Worm (Caenorhabditis elegans) whole organism, midembryonic: Measurements from ENCODE around the gene C32D5.10.

ENCODE experiments used
- T22C8.4 ChIP-seq: fragments of 200-800 bp; sonication (Bioruptor generic); IDR thresholded peaks from 2 replicates; pipeline ENCODE4 v1.3.6; 2022; ENCODE audit warnings: missing genetic modification characterization, missing compliant biosample characterization
- cog-1 ChIP-seq: sonication (generic microtip); optimal IDR thresholded peaks from 2 replicates; lab custom pipeline; 2016; ENCODE audit warnings: missing genetic modification characterization, missing compliant biosample characterization
- flt-1 ChIP-seq: fragments of 200-800 bp; sonication (Bioruptor generic); IDR thresholded peaks from 2 replicates; pipeline ENCODE4 v1.3.6; 2022; ENCODE audit warnings: missing genetic modification characterization, missing compliant biosample characterization
- klf-2 ChIP-seq: fragments of 200-800 bp; sonication (Bioruptor generic); conservative IDR thresholded peaks from 2 replicates; pipeline ENCODE4 v1.3.6; 2022; ENCODE audit warnings: missing genetic modification reagents, missing genetic modification characterization, missing compliant biosample characterization
- med-1 ChIP-seq: sonication (generic microtip); optimal IDR thresholded peaks from 2 replicates; lab custom pipeline; 2017; ENCODE audit warnings: missing genetic modification characterization, mild to moderate bottlenecking, missing compliant biosample characterization, antibody characterized with exemption, missing genetic modification reagents; ENCODE audit not compliant: insufficient read depth
- ref-1 ChIP-seq: fragments of 200-800 bp; sonication (Bioruptor generic); conservative IDR thresholded peaks from 2 replicates; pipeline ENCODE4 v1.3.6; 2022; ENCODE audit warnings: missing genetic modification reagents, missing genetic modification characterization, missing compliant biosample characterization
- tab-1 ChIP-seq: fragments of 200-800 bp; sonication (Bioruptor generic); IDR thresholded peaks from 2 replicates; pipeline ENCODE4 v1.3.6; 2022; ENCODE audit warnings: missing genetic modification characterization, missing compliant biosample characterization
- ztf-23 ChIP-seq: fragments of 200-800 bp; sonication (Bioruptor generic); IDR thresholded peaks from 2 replicates; pipeline ENCODE4 v1.3.6; 2022; ENCODE audit warnings: missing genetic modification reagents, missing genetic modification characterization, missing compliant biosample characterization
- ztf-29 ChIP-seq: fragments of 200-800 bp; sonication (Bioruptor generic); IDR thresholded peaks from 2 replicates; pipeline ENCODE4 v1.3.6; 2022; ENCODE audit warnings: missing genetic modification reagents, missing genetic modification characterization, missing compliant biosample characterization

The C32D5.10 gene

DNA sequence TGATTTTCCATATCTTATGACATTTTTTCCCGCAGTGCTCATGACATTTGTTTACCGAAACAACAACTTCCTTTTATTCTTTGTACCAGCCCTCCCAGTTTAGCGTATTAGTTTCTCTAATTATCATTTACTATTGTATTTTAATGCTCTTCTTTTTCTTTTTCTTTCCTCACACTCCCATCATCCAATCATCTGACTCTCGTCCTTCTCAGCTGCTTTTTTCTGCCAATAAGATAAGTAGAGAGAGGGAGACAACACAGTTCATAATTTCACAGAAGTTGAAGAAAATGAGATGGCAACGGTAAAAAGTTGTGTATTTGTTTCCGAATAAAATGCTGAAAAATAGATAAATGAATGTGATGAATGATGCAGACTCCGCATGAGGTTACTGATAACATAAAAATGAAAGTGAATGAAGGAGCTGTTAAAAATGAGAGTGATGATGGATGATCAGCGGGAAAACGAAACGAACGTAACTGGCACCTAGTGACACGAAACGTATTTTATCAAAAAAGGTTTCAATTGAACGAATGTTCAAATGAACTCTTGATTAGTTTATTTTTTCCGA is 25.7 kb upstream of the C32D5.10 start:
- TF ChIP-seq ztf-29 (no peak), klf-2 (no peak), cog-1 (tag; lab: Kevin White, UChicago) (no peak), med-1 (GFP tag; lab: Kevin White, UChicago) (no peak), ref-1 (no peak), flt-1 (GFP tag; lab: Robert Waterston, UW) (no peak), tab-1 (GFP tag; lab: Robert Waterston, UW) (no peak), T22C8.4 (GFP tag; lab: Robert Waterston, UW) (no peak)

DNA sequence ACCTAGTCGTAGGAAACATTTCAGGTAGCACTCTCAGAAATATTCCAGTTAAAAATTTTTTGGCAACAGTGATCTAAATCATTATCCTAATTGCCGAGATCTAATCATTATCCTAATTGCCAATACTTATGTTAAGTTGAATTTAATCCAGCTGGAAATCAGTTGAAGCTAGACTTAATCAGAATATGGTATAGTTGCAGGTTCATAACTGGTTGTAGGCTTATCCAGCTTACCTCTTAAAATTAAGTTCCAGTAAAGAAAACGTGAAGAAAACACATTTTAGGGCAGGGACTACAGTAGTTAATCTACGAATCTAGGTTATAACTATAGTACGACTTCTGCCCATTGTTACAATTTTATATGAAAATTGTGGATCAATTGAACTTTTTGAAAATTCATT is 24.9 kb upstream of the C32D5.10 start:
- TF ChIP-seq cog-1 (tag; lab: Kevin White, UChicago) (no peak), klf-2 (no peak), flt-1 (GFP tag; lab: Robert Waterston, UW) (no peak), ref-1 (no peak), T22C8.4 (GFP tag; lab: Robert Waterston, UW) (no peak), tab-1 (GFP tag; lab: Robert Waterston, UW) (no peak), ztf-29 (no peak)

DNA sequence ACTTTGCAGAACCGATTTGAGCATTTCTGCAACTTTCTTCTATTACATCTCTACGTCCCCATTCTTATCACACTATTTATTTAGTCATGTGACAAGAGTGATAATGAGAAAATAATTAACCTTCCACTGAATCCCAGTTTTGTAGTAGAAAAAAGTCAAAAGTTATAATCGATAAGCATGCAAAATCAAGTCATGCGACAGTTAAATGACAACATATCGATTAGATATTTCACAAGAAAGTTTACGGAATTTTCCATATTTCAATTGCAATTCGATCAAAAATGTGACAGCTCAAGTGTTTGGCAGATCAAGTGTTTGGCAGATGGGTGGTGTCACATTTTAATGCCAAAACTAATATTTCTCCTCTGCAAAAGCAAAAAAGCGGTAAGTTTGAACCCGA is 22.9 kb upstream of the C32D5.10 start:
- no peak for TF ChIP-seq cog-1 (tag; lab: Kevin White, UChicago)
- no peak for TF ChIP-seq ztf-23 (GFP tag; lab: Robert Waterston, UW)

DNA sequence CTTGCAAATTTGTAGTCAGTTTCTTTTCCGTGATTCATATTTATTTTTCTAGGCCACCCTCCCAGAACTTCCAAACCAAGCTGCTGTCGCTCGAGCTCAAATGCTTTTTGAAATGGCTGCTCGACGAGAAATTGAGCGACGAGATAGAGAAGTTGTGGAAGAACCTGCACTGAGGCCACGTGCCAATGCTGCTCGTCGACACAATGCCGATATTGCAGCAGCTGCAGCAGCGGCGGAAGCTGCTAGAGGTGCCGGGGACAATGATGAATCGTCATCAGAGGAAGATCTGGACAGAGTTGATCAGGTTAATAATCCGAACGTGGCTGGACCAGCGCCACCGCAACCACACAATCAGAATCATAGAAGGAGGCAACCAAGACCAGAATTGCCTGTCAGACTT is 21.6 kb upstream of the C32D5.10 start:
- no peak for TF ChIP-seq ref-1
- no peak for TF ChIP-seq ztf-23 (GFP tag; lab: Robert Waterston, UW)

DNA sequence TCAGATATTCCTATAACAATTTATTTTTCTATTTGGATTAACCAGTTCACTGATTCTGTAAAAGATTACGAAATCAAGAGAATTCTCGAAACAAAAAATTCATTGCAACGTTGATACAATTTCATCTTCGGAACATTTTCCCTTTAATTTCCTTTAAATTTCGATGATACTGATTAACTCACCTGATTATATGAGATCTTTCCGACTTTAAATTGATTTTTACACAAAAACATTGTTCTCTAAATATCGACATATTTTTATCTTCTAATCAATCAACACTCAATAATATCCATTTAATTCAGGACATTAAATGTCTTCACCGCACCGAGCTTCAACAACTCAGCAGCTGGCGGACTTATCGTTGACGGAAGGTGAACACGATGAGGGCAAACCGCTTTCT is 19.2 kb upstream of the C32D5.10 start, which contains the start of gene lin-23:
TSS of gene lin-23 (plus strand) at position 301 of the 400 bp plus-strand sequence.
- TF ChIP-seq ztf-29 (no peak), klf-2 (no peak), ztf-23 (GFP tag; lab: Robert Waterston, UW) (no peak), flt-1 (GFP tag; lab: Robert Waterston, UW) (no peak)

DNA sequence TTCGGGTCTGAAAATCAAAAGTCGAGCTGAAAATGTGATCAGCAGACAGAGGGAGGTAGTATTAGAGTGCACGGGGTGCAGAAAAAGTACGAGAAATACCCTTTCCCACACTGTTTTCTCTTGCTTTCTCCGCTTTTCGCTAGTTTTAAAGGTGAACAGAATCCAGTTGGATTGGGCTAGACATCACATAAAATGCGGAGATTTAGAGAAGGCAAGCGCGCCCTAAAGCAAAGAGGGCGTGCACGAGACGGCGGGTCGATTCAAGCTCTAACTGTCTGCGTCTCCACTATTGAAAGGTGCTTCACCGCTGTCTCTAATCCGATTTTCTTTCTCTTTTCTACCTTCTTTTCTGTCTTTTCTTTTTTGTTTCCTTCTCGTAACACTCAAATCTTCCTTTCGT is 18.3 kb upstream of the C32D5.10 start:
- TF ChIP-seq T22C8.4 (GFP tag; lab: Robert Waterston, UW) = peak; percentile 59
- peak; percentile 57 for TF ChIP-seq cog-1 (tag; lab: Kevin White, UChicago)
- TF ChIP-seq med-1 (GFP tag; lab: Kevin White, UChicago) = no peak
- no peak for TF ChIP-seq flt-1 (GFP tag; lab: Robert Waterston, UW)

DNA sequence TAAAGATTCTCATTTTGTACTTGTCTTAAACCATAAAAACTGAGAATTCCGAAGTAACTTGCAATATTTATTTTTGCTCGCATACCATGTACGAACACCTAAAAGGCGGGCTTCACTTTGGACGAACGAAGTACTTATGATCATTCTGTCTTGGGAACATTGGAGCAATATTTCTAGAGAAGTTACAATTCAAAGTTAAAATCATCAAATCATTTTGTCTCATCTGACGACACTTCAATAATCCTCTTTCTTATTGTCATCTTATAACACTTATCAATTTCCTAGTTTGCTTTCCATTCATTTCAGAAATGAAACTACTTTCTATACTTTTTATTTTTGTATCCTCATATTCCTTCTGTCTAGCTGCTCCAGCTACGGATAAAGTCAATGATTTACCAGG is 14.9 kb upstream of the C32D5.10 start, which contains the start of gene ctsa-4.1:
TSS of gene ctsa-4.1 (plus strand) at position 301 of the 400 bp plus-strand sequence.
- TF ChIP-seq klf-2 (no peak), med-1 (GFP tag; lab: Kevin White, UChicago) (no peak), tab-1 (GFP tag; lab: Robert Waterston, UW) (no peak)

DNA sequence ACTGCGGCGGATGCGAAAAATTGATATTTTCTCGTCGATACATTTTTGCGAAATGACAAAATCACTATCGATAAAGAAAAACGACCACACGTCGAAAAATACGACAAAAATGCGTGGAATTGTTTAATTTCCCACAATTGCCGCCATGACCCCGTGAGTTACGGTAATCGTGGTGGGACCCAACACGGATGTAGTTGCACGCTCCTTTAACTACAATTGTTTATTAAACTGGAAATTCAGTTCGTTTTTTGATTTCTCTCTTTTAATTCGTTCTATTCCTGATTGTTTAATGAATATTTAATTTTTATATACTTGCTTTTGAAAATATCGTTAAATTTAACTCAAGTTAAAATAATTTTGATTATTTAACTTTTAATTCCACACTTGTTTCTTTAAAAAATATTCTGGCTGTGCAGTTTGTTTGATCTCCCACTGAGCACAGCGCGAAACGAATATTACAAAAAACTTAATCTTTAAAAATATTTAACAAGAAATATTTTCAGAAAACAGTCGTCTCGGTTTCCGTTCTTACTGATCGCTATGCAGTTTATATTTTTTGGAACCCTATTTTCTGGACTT is 13.5 kb upstream of the C32D5.10 start, which contains the start of the genes ani-2 and clec-88:
TSS of gene ani-2 (minus strand) at position 131 of the 579 bp plus-strand sequence.
TSS of gene clec-88 (plus strand) at position 486 of the 579 bp plus-strand sequence.
- no peak for TF ChIP-seq ztf-29
- no peak for TF ChIP-seq ref-1
- no peak for TF ChIP-seq ztf-23 (GFP tag; lab: Robert Waterston, UW)
- no peak for TF ChIP-seq T22C8.4 (GFP tag; lab: Robert Waterston, UW)
- TF ChIP-seq flt-1 (GFP tag; lab: Robert Waterston, UW) = no peak
- TF ChIP-seq klf-2 = no peak
- TF ChIP-seq med-1 (GFP tag; lab: Kevin White, UChicago) = no peak
- no peak for TF ChIP-seq tab-1 (GFP tag; lab: Robert Waterston, UW)
- TF ChIP-seq cog-1 (tag; lab: Kevin White, UChicago) = no peak

DNA sequence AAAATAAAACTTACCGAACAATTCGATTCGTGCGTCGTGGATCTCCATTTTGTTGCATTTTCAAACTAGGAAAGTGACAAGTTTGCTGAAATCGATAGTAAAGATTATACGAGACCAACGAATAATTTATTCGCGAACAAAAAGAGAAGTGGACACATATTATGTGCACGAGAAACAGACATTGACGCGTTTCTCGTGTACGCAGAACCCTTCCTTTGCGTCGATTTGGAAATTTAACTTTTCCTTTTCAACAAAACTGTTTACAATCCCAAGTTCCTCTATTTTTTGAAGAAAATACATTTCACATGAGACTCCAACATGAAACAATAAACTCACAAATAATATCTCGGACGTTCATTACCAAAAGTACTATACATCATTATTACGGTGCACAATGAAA is 9.0 kb upstream of the C32D5.10 start, which contains the start of gene K10B2.4:
TSS of gene K10B2.4 (minus strand) at position 138 of the 400 bp plus-strand sequence.
- TF ChIP-seq ztf-23 (GFP tag; lab: Robert Waterston, UW) (peak; percentile 65; the same call in 1 of the 2 replicates), med-1 (GFP tag; lab: Kevin White, UChicago) (no peak)

DNA sequence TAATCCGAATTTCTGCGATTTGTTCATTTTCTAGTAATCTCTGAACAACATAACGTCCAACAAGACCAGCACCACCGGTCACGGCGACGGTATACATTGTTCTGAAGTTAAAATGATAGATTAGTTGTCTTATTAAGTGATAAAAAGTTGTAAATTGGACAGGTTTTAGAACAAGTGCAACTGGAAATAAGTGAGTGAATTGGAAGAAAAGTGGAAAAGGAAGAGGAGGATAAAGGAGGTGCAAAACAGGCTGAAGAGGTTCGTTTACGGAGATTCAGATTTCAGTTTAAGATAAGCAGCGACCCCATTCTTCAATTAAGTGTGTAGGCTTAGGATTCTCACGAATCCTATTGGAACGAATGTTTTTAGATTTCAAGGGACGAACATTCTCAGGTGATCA is 7.1 kb upstream of the C32D5.10 start, which contains the start of gene C32D5.12:
TSS of gene C32D5.12 (minus strand) at position 101 of the 400 bp plus-strand sequence.
- no peak for TF ChIP-seq flt-1 (GFP tag; lab: Robert Waterston, UW)
- no peak for TF ChIP-seq cog-1 (tag; lab: Kevin White, UChicago)
- no peak for TF ChIP-seq ref-1
- TF ChIP-seq tab-1 (GFP tag; lab: Robert Waterston, UW) = no peak
- TF ChIP-seq ztf-23 (GFP tag; lab: Robert Waterston, UW) = no peak
- no peak for TF ChIP-seq ztf-29
- TF ChIP-seq med-1 (GFP tag; lab: Kevin White, UChicago) = no peak
- no peak for TF ChIP-seq klf-2
- no peak for TF ChIP-seq T22C8.4 (GFP tag; lab: Robert Waterston, UW)

DNA sequence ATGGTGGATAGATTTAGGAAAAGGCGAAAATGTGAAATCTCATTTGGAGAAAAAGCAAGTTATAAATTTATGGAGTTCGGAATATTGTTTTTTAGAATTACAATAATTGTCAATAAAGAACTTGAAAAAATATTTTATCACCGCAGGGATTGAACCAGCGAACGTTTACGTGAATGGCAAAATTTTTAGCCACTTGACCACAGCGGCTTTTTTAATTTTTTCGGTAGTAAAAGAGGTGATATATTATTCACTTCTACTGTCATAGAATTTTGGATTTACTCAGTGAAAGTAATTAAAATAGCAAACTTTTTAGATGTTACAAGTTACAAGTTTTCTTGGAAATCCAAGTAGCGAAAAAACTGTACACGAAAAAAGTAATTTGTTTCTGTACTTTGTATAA is 6.4 kb upstream of the C32D5.10 start:
- TF ChIP-seq cog-1 (tag; lab: Kevin White, UChicago) (no peak), klf-2 (no peak), ztf-29 (no peak), med-1 (GFP tag; lab: Kevin White, UChicago) (no peak), ref-1 (no peak), T22C8.4 (GFP tag; lab: Robert Waterston, UW) (no peak), tab-1 (GFP tag; lab: Robert Waterston, UW) (no peak), ztf-23 (GFP tag; lab: Robert Waterston, UW) (no peak), flt-1 (GFP tag; lab: Robert Waterston, UW) (no peak)
